Fruit fly (Drosophila melanogaster): Measurements from ENCODE around the gene Dlic.

Gene Dlic

DNA sequence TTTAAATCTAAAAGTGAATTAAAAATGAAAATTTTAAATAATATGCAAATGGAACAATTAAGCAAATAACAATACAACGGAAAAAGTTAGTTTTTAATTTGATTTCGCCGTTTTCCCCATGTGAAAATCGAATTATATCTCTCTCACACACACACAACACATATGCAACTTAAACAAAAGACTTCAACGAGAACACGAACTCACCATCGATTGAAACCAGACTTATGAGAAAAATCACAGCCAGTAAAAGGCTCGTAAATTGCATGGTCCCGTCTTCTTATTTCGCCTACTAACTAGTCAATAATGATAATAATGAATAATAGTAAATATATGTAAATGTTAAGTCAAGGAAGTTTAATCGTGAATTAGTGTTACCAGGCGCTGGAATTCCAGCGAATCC is 808 bp upstream of the Dlic start:
- TF ChIP-seq CG8478 (optimal IDR thresholded peaks at IDR 0.05) (no peak), pan (optimal IDR thresholded peaks at IDR 0.05) (no peak), EcR (GFP tag; optimal IDR thresholded peaks at IDR 0.05) (no peak), psq (optimal IDR thresholded peaks at IDR 0.05) (no peak), Dll (optimal IDR thresholded peaks at IDR 0.05) (no peak), usp (GFP tag; optimal IDR thresholded peaks at IDR 0.05) (no peak)

DNA sequence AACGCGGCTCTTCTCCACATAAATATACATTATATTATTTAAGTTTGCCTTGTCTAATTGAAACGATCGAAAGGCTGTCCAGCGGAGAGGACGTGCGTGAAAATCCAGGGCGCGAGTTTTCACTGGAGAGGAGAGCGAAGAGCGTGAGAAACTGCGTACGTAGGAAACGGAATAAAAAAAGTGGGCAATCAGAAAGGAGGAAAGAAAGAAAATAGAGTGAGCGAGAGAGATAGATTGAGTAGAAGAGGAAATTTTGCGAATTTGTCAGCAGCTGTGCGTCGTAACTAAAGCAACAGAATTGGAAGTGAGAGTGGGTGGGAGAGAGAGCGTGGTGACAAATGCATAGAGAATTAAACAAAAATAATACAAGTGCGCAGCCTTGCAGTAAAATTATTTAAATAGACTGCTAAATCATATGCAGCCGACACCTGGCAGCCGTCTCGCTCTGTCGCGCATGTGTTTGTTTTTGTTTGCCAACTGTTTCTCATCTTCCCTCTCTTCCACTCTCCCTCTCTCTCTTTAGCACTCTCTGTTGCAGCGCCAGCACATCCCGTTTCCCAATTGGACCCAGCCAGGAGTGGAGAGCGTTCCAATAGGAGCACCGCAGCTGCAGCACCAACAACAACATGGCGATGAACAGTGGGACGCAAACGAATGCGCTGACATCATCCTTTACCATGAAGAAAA is 433 bp downstream of the Dlic start:
- TF ChIP-seq pan (optimal IDR thresholded peaks at IDR 0.05): no peak
- TF ChIP-seq EcR (GFP tag; optimal IDR thresholded peaks at IDR 0.05): no peak
- no peak for TF ChIP-seq psq (optimal IDR thresholded peaks at IDR 0.05)
- peak; percentile 56 for TF ChIP-seq CG8478 (optimal IDR thresholded peaks at IDR 0.05)
- peak; percentile 83 for TF ChIP-seq Dll (optimal IDR thresholded peaks at IDR 0.05)
- TF ChIP-seq usp (GFP tag; optimal IDR thresholded peaks at IDR 0.05): no peak

DNA sequence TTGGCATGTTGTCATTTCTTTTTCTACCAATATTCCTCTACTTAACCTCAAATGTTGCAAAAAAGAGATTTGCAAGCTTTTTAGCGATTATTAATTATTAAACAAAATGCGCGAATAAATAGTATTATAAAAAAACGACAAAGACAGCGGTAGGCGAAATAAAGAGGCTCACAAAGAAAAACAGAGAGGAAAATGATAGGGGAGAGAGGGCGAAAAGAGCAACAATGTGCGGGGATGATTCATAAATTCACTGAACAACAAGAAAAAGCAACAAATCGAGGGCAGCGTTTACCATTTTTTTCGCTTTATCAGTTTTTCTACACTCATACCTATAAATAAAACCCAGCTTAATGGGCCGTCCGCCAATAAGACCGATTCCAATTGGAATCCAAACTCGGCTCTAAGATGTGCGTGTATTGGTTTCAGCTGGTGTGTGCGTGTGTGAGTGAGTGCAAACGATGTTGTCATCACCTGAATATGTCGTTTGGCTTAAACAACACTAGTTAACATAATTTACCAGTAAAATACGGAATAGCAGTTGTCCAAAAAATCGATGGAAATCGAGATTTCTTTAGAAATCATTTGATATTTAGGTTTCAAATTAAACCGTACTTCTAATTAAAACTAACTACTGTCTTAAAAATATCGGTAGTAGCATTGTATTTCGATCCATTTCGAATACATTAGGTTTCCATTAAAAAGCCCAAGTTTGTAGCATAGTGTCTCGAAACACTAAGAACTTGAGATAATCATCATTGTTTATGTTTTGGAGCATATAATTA is 1.8 kb downstream of the Dlic start:
- TF ChIP-seq psq (optimal IDR thresholded peaks at IDR 0.05) (no peak), pan (optimal IDR thresholded peaks at IDR 0.05) (no peak), CG8478 (optimal IDR thresholded peaks at IDR 0.05) (no peak), Dll (optimal IDR thresholded peaks at IDR 0.05) (no peak), usp (GFP tag; optimal IDR thresholded peaks at IDR 0.05) (no peak), EcR (GFP tag; optimal IDR thresholded peaks at IDR 0.05) (no peak)

DNA sequence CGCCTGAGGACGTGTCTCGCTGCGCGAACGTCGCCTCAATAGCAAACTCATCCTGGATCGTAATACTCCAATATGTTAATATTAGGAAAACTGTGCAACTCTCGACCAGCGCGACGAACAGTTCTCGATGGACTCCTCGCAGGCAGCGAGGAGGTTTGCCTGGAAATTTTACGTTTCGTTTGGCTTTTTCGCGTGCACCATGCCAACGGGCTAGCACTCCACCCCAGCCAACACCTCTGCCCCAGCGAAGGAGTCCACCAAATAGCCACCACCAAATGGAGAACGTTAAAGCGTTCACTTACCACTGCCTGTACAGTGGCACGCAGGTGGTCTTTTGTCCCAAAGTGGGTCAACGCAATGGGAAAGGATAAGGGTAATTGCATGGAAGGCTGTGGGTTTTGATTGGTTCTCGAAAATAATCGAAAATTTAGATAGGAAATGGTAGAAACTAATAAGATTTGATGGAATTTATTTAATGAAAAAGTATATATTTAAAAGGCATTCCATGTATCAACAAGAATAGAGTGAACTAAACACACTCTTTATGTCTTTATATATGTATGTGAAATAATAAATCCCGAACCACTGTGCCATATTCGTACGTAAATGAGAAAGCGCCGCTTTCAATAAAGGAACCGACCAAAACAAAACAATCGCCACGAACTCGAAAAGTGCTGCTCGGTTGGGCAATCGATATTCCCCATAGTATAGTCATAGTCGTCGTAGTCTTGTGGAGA is 5.7 kb downstream of the Dlic start, which contains the start of gene CG32668:
Gene CG32668 (minus strand): TSS at position 51 of the 737 bp plus-strand sequence.
- no peak for TF ChIP-seq psq (optimal IDR thresholded peaks at IDR 0.05)
- no peak for TF ChIP-seq Dll (optimal IDR thresholded peaks at IDR 0.05)
- TF ChIP-seq usp (GFP tag; optimal IDR thresholded peaks at IDR 0.05): no peak
- TF ChIP-seq pan (optimal IDR thresholded peaks at IDR 0.05): no peak
- TF ChIP-seq CG8478 (optimal IDR thresholded peaks at IDR 0.05): no peak
- no peak for TF ChIP-seq EcR (GFP tag; optimal IDR thresholded peaks at IDR 0.05)

DNA sequence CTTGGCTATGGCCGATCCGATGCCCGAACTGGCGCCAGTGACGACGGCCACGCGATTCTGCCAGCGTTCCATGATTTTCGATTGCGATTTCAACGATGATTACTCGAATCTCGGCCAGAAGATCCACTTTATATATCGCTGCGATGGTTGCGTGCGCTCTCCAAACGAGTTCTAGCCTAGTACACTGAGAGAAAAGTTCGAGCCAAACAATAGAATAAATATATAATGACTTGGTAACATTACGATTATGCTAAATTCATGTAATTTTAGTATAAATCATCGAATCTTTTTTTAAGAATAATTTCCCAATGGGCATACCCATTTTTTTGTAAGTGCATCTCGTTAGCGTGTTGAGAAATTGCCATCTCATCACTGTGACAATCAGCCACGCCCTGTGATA is 14.7 kb downstream of the Dlic start, which contains the start of gene Antdh:
Gene Antdh (minus strand): TSS at position 101 of the 400 bp plus-strand sequence.
- TF ChIP-seq EcR (GFP tag; optimal IDR thresholded peaks at IDR 0.05) (no peak), usp (GFP tag; optimal IDR thresholded peaks at IDR 0.05) (no peak), CG8478 (optimal IDR thresholded peaks at IDR 0.05) (no peak), pan (optimal IDR thresholded peaks at IDR 0.05) (no peak), Dll (optimal IDR thresholded peaks at IDR 0.05) (no peak), psq (optimal IDR thresholded peaks at IDR 0.05) (no peak)

DNA sequence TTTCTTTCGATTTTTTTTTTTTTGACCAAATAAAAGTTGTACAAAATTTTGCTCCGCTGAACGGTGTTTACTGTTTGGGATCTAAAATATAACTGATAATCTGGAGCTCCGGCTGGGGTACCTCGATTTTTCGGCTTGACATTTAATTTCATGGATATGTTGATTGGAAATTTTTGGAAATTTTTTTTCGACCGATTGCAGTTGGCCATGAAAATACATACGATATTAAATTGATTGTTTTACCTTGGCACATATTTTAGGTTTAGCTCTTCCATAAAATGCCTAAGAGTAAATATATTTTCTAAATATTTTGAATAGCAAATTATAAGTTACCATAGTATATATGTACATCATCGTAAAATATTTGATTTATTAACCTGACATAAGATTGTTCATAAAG is 16.4 kb downstream of the Dlic start, which contains the start of gene CG1394:
Gene CG1394 (minus strand): TSS at position 101 of the 400 bp plus-strand sequence.
- TF ChIP-seq usp (GFP tag; optimal IDR thresholded peaks at IDR 0.05) (no peak), psq (optimal IDR thresholded peaks at IDR 0.05) (no peak), EcR (GFP tag; optimal IDR thresholded peaks at IDR 0.05) (no peak), Dll (optimal IDR thresholded peaks at IDR 0.05) (no peak)

DNA sequence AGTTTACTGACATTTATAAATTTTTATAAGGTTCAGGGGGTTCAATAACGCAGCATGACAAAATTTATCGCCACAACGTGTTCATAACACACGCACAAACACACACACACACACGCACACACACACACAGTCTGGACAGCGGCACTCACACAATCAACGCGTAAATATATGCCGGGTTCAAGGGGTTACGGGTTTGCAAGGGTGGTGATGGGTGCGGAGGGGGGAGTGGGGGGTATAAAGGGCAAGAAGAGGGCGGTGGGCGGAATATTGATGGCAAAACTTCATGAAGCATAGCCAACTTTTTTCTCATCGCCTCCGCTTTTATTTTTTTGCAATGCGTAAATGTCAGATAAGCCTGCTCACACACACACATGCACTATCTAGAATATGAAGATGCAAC is 21.9 kb downstream of the Dlic start:
- TF ChIP-seq pan (optimal IDR thresholded peaks at IDR 0.05) (no peak), usp (GFP tag; optimal IDR thresholded peaks at IDR 0.05) (no peak), CG8478 (optimal IDR thresholded peaks at IDR 0.05) (no peak), EcR (GFP tag; optimal IDR thresholded peaks at IDR 0.05) (no peak), Dll (optimal IDR thresholded peaks at IDR 0.05) (no peak), psq (optimal IDR thresholded peaks at IDR 0.05) (no peak)

DNA sequence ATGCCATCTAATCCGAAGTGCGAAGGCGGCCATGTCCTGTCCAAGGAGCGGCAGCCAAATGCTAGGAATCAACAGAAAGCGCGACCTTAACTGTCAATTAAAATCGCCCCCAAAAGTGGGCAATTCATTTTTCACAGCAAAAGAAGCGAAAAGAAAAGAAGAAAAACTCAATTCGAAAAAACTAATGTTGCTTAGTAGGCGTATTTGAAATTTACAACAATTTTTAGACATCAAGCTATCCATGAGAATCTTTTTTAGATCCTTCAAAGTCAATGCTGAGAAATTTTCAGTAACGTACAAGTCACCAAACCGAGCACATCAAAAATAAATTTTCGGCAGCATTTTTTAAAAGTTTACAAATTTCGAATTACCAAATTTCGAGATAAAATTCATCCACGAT is 28.4 kb downstream of the Dlic start, which contains the start of gene CG15200:
Gene CG15200 (plus strand): TSS at position 301 of the 400 bp plus-strand sequence.
- TF ChIP-seq CG8478 (optimal IDR thresholded peaks at IDR 0.05): no peak
- TF ChIP-seq usp (GFP tag; optimal IDR thresholded peaks at IDR 0.05): no peak
- TF ChIP-seq Dll (optimal IDR thresholded peaks at IDR 0.05): no peak
- no peak for TF ChIP-seq EcR (GFP tag; optimal IDR thresholded peaks at IDR 0.05)
- no peak for TF ChIP-seq pan (optimal IDR thresholded peaks at IDR 0.05)
- TF ChIP-seq psq (optimal IDR thresholded peaks at IDR 0.05): no peak

DNA sequence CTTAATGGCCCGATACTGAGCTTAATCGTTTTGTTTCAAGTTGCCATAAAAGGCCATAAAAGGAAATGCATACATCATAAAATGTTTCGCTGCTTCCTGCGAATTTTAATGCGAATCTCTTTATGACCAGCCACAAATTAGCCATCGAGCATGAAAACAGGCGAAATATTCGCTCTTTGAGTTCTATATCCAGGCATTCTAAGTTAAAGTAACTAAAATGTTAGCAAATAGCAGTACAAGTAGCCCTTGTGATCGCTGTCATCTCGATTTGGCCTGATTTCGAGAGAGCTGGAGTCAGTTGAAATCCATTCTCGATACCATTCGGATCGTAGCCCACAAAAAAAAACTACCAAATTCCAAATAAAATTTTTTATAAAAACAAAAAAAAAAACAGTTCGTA is 47.7 kb downstream of the Dlic start, which contains the start of gene CG11106:
Gene CG11106 (plus strand): TSS at position 301 of the 400 bp plus-strand sequence.
- TF ChIP-seq Dll (optimal IDR thresholded peaks at IDR 0.05) (no peak), usp (GFP tag; optimal IDR thresholded peaks at IDR 0.05) (no peak), CG8478 (optimal IDR thresholded peaks at IDR 0.05) (no peak), EcR (GFP tag; optimal IDR thresholded peaks at IDR 0.05) (no peak), psq (optimal IDR thresholded peaks at IDR 0.05) (no peak), pan (optimal IDR thresholded peaks at IDR 0.05) (no peak)

DNA sequence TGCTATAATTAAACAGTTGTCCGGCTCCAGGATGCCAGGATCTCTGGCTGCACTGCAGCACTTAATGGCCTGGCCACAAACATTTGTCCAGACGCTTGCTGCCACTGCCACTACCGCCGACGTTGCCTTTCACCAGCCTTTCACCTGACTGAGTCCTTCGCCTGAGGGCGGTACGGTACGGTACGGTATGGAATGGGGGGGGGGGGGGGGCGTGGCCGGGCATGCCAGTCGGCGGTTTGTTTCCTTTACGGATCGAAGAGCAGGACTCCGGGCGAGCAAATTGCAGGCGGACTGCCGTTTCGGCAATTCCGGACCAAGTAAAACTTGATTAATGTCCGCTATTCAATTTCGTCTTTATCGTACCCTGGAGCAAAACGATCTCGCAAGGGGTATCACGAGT is 48.9 kb downstream of the Dlic start:
- TF ChIP-seq CG8478 (optimal IDR thresholded peaks at IDR 0.05) (no peak), pan (optimal IDR thresholded peaks at IDR 0.05) (no peak), Dll (optimal IDR thresholded peaks at IDR 0.05) (no peak), usp (GFP tag; optimal IDR thresholded peaks at IDR 0.05) (no peak), psq (optimal IDR thresholded peaks at IDR 0.05) (no peak), EcR (GFP tag; optimal IDR thresholded peaks at IDR 0.05) (no peak)
